Worm (Caenorhabditis elegans) whole organism, L4/young adult: ENCODE data around the gene clh-6.

Experiments
- W03F9.2 ChIP-seq: fragments of 150-350 bp; optimal IDR thresholded peaks from 2 replicates; lab custom pipeline; 2014; ENCODE audit warnings: missing biosample characterization, missing genetic modification characterization
- dao-5 ChIP-seq: sonication (generic microtip); optimal IDR thresholded peaks from 2 replicates; lab custom pipeline; 2016; ENCODE audit warnings: missing genotype, missing genetic modification characterization, moderate library complexity, missing compliant biosample characterization
- him-1 ChIP-seq: sonication (generic microtip); optimal IDR thresholded peaks from 2 replicates; lab custom pipeline; 2016; ENCODE audit warnings: missing genotype, missing genetic modification reagents, missing genetic modification characterization, missing compliant biosample characterization

- TF ChIP-seq him-1 (tag; lab: Kevin White, UChicago) = no peak
- TF ChIP-seq W03F9.2 (tag; lab: Kevin White, UChicago) = no peak
- TF ChIP-seq dao-5 (tag; lab: Kevin White, UChicago) = no peak
Measured at ce11 chrV:12070419-12070818, 7.3 kb upstream of the clh-6 start, which contains the start of gene kmo-1.
